Worm (Caenorhabditis elegans) whole organism, L4 larva: Measurements from ENCODE around the gene C18D11.3.

Source experiments
- mdt-29 ChIP-seq: fragments of 200-800 bp; sonication (Bioruptor generic); IDR thresholded peaks from 2 replicates; pipeline ENCODE4 v1.3.6; 2022; ENCODE audit warnings: missing genetic modification reagents, missing genetic modification characterization, missing compliant biosample characterization
- mxl-3 ChIP-seq: fragments of 200-800 bp; sonication (Bioruptor generic); optimal IDR thresholded peaks from 2 replicates; lab custom pipeline; 2018; ENCODE audit warnings: mild to moderate bottlenecking, missing genetic modification characterization, missing compliant biosample characterization

DNA sequence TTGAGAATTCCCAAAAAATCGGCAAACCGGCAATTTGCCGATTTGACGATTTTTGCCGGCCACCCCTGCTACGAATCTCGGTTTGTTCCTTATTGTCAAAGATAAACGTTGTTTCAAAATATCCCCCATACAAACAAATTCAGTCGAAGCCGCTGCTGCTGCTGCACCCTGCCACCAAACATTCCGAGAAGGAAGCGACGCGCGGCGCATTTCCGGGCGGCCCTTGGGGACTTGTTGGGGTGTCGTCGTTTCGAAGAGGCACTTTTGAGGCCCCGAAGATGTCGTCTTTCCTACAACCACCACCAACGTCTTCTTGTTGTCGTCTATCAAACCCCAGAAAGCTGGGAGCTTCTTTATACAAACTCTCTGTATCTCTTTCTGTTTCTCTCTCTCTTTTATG, 28.9 kb upstream of the C18D11.3 start:
- TF ChIP-seq mxl-3 (no peak), mdt-29 (GFP tag; lab: Robert Waterston, UW) (no peak)
